Worm (Caenorhabditis elegans): ENCODE measurements around the gene F02C12.1.
A peak's percentile ranks its signal among the peaks of the same experiment; 100 is the strongest.

Gene F02C12.1

DNA sequence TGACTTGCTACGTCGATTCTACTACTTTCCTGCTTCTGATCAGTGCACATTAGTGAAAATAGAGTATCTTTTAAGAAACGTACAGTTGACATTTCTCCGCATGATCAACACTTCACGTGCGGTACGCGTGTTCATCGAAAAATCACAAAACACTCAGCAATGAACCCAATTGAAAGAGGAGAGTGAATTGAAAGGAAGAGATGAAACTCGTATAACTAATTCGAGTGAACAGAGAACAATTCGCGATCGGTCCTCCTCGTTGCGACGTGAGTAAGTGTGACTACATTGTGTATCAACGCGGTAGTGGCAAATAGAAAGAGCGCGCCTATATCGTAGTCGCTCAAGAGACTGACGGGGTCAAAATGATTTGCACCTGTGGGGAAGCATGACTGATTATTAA, 48.4 kb upstream of the F02C12.1 start (continued):
- TF ChIP-seq nhr-25 (tag; optimal IDR thresholded peaks at IDR 0.05; ENCODE audit: borderline replicate concordance, insufficient read depth), result peak; percentile 57
- no peak for TF ChIP-seq snpc-1.2 (GFP tag; IDR thresholded peaks at IDR 0.05)
- TF ChIP-seq ama-1 (optimal IDR thresholded peaks at IDR 0.05), result no peak
- no peak for TF ChIP-seq F37D6.2 (tag; optimal IDR thresholded peaks at IDR 0.05)
- TF ChIP-seq lim-7 (GFP tag; IDR thresholded peaks at IDR 0.05), result no peak
- TF ChIP-seq zip-11 (GFP tag; IDR thresholded peaks at IDR 0.05), result no peak
- TF ChIP-seq mes-2 (tag; optimal IDR thresholded peaks at IDR 0.05; ENCODE audit: poor library complexity, severe bottlenecking), result peak; percentile 40
- TF ChIP-seq ceh-32 (tag; optimal IDR thresholded peaks at IDR 0.05; ENCODE audit: poor library complexity), result no peak
- TF ChIP-seq zag-1 (tag; optimal IDR thresholded peaks at IDR 0.05), result no peak
- TF ChIP-seq lin-15B (tag; optimal IDR thresholded peaks at IDR 0.05), result no peak
- peak; percentile 90 for TF ChIP-seq dve-1 (tag; optimal IDR thresholded peaks at IDR 0.05; ENCODE audit: insufficient read depth)
- TF ChIP-seq hif-1 (tag; optimal IDR thresholded peaks at IDR 0.05), result peak; percentile 18 to 75
- no peak for TF ChIP-seq madf-5 (GFP tag; IDR thresholded peaks at IDR 0.05)
- TF ChIP-seq F49E8.2 (tag; optimal IDR thresholded peaks at IDR 0.05; ENCODE audit: borderline replicate concordance), result no peak
- 0 out of 2 replicates have a peak, but pooled peaks have one; percentile 28 for TF ChIP-seq saeg-2 (GFP tag; IDR thresholded peaks at IDR 0.05)
- no peak for TF ChIP-seq nhr-76 (tag; optimal IDR thresholded peaks at IDR 0.05)
- peak; percentile 86 for TF ChIP-seq mep-1 (tag; optimal IDR thresholded peaks at IDR 0.05)
- no peak for TF ChIP-seq T20F7.1 (GFP tag; optimal IDR thresholded peaks at IDR 0.05)
- TF ChIP-seq zfp-3 (GFP tag; conservative IDR thresholded peaks at IDR 0.05), result no peak
- peak; percentile 92 for TF ChIP-seq nhr-28 (tag; optimal IDR thresholded peaks at IDR 0.05)
- TF ChIP-seq hlh-11 (tag; optimal IDR thresholded peaks at IDR 0.05), result peak; percentile 92
- no peak for TF ChIP-seq vab-7 (GFP tag; IDR thresholded peaks at IDR 0.05)
- peak; percentile 41 for TF ChIP-seq ztf-7 (tag; optimal IDR thresholded peaks at IDR 0.05)
- TF ChIP-seq ceh-82 (tag; optimal IDR thresholded peaks at IDR 0.05), result no peak
- no peak for TF ChIP-seq spr-1 (tag; optimal IDR thresholded peaks at IDR 0.05)
- TF ChIP-seq lin-13 (GFP tag; optimal IDR thresholded peaks at IDR 0.05), result no peak
- TF ChIP-seq mdt-29 (GFP tag; IDR thresholded peaks at IDR 0.05), result no peak
- TF ChIP-seq F44E2.7 (GFP tag; IDR thresholded peaks at IDR 0.05), result no peak
- peak in 1 of 2 experiments; percentile 85 for TF ChIP-seq unc-62 (GFP tag; optimal IDR thresholded peaks at IDR 0.05 in 1 of 2)
- no peak for TF ChIP-seq unc-62 (tag; optimal IDR thresholded peaks at IDR 0.05)
- TF ChIP-seq R02D3.7 (tag; optimal IDR thresholded peaks at IDR 0.05), result no peak
- no peak for TF ChIP-seq set-16 (GFP tag; IDR thresholded peaks at IDR 0.05)
- no peak for TF ChIP-seq lin-39 (tag; optimal IDR thresholded peaks at IDR 0.05)
- peak; percentile 74 for TF ChIP-seq nhr-102 (tag; optimal IDR thresholded peaks at IDR 0.05)
- TF ChIP-seq Y5F2A.4 (GFP tag; optimal IDR thresholded peaks at IDR 0.05), result no peak
- no peak for TF ChIP-seq ZK546.5 (tag; optimal IDR thresholded peaks at IDR 0.05)
- TF ChIP-seq aly-2 (tag; optimal IDR thresholded peaks at IDR 0.05), result no peak
- no peak for TF ChIP-seq lin-38 (GFP tag; IDR thresholded peaks at IDR 0.05)
- TF ChIP-seq pha-4 (GFP tag; IDR thresholded peaks at IDR 0.05), result no peak
- TF ChIP-seq pha-4 (tag; optimal IDR thresholded peaks at IDR 0.05), result peak; percentile 20
- 0 out of 2 replicates have a peak, but pooled peaks have one; percentile 30 for TF ChIP-seq lin-29 (GFP tag; IDR thresholded peaks at IDR 0.05)
- TF ChIP-seq arid-1 (GFP tag; conservative IDR thresholded peaks at IDR 0.05), result no peak
- TF ChIP-seq spr-3 (GFP tag; optimal IDR thresholded peaks at IDR 0.05), result no peak
- TF ChIP-seq cey-2 (tag; optimal IDR thresholded peaks at IDR 0.05; ENCODE audit: borderline replicate concordance, insufficient read depth), result peak; percentile 28
- peak; percentile 65 for TF ChIP-seq gei-8 (GFP tag; optimal IDR thresholded peaks at IDR 0.05)
- no peak for TF ChIP-seq unc-130 (GFP tag; optimal IDR thresholded peaks at IDR 0.05)
- TF ChIP-seq Y75B8A.6 (GFP tag; IDR thresholded peaks at IDR 0.05), result no peak
- no peak for TF ChIP-seq unc-39 (tag; optimal IDR thresholded peaks at IDR 0.05)
- TF ChIP-seq ceh-20 (GFP tag; IDR thresholded peaks at IDR 0.05), result peak; percentile 34; the same call in 1 of the 2 replicates
- TF ChIP-seq egl-27 (tag; optimal IDR thresholded peaks at IDR 0.05), result no peak
- TF ChIP-seq jun-1 (tag; optimal IDR thresholded peaks at IDR 0.05), result no peak
